Fruit fly (Drosophila melanogaster) Kc167 (cell line): ENCODE data around the gene ImpL1.

ENCODE experiments used
- Myc ChIP-seq: fragments of >200 bp; optimal IDR thresholded peaks from 2 replicates; lab custom pipeline; 2017; ENCODE audit warnings: missing external identifiers
- Sin3A ChIP-seq: fragments of >200 bp; optimal IDR thresholded peaks from 2 replicates; lab custom pipeline; 2018; ENCODE audit warnings: missing external identifiers
- h ChIP-seq: fragments of >200 bp; optimal IDR thresholded peaks from 3 replicates; lab custom pipeline; 2018; ENCODE audit warnings: missing external identifiers
- insv ChIP-seq: fragments of >200 bp; optimal IDR thresholded peaks from 3 replicates; lab custom pipeline; 2018; ENCODE audit warnings: missing external identifiers
- psq ChIP-seq: fragments of >200 bp; optimal IDR thresholded peaks from 2 replicates; lab custom pipeline; 2017; ENCODE audit warnings: missing external identifiers
- ttk ChIP-seq: sonication (Bioruptor generic); optimal IDR thresholded peaks from 2 replicates; lab custom pipeline; 2017; ENCODE audit warnings: missing external identifiers

DNA sequence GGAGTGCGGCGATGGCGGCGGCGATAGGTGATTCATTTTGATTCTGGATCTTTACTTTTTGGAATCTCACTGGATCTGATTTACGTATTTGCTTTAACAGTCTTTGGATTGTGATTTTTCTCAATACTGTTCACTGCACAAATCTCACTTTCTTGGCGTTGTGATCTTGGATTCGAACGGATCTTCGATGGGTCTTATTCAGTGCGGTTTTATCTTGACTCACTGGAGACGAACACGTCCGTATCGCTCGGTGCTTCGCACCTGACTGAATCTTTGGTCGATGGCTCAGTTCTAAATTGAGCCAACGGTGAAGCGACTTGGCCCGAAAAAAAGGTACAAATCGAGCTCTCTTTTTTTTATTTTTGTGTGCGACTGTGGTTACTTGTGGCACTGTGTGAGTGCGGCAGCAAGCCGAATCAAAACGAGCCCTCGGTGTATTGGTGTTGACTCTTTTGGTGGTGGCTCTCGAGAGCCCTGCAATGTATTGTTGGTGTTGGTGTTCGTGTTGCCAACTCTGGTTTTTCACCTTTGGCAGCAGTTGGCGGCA is 18.4 kb downstream of the ImpL1 start, which contains the start of gene sens:
- TF ChIP-seq insv (lab: Kevin White, UChicago) (no peak), Myc (lab: Kevin White, UChicago) (no peak), Sin3A (no peak), h (lab: Kevin White, UChicago) (no peak), ttk (lab: Kevin White, UChicago) (no peak), psq (lab: Kevin White, UChicago) (no peak)
